Worm (Caenorhabditis elegans): ENCODE measurements around the gene F46B6.10.

F46B6.10 gene

DNA sequence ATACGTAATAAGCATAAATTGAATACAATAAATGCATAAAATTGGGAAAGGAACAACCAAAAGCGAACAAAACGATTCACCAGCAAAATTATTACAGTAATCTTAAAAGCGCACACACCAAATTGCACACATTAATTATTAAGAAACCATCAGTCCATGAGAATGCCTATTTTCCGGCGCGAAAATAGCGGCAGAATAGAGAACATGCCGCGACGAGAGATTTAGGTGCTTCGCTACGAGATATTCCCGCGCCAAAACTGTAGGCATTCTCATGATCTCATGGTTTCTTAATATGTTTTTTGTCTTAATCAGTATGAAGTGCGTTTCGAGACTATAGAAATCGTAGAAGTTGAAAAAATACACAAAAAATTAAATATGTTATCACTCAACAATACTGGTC, 17.6 kb downstream of the F46B6.10 start:
- TF ChIP-seq lin-35 (GFP tag; optimal IDR thresholded peaks at IDR 0.05) (no peak), xnd-1 (tag; optimal IDR thresholded peaks at IDR 0.05) (peak; percentile 49), F33H1.4 (GFP tag; IDR thresholded peaks at IDR 0.05) (peak; percentile 6; the same call in 1 of the 2 replicates), madf-8 (GFP tag; conservative IDR thresholded peaks at IDR 0.05) (0 out of 2 replicates have a peak, but pooled peaks have one; percentile 21), ceh-91 (GFP tag; IDR thresholded peaks at IDR 0.05) (peak; percentile 50; the same call in 1 of the 2 replicates), sea-2 (GFP tag; IDR thresholded peaks at IDR 0.05) (no peak), ztf-26 (tag; optimal IDR thresholded peaks at IDR 0.05) (no peak), F57C9.4 (tag; optimal IDR thresholded peaks at IDR 0.05) (no peak), snpc-1.3 (tag; optimal IDR thresholded peaks at IDR 0.05; ENCODE audit: insufficient read depth) (no peak), lsl-1 (GFP tag; optimal IDR thresholded peaks at IDR 0.05) (peak; percentile 45), efl-1 (GFP tag; optimal IDR thresholded peaks at IDR 0.05) (peak; percentile 56), T07F8.4 (tag; optimal IDR thresholded peaks at IDR 0.05) (no peak), lag-1 (GFP tag; IDR thresholded peaks at IDR 0.05) (no peak), atf-7 (tag; optimal IDR thresholded peaks at IDR 0.05) (no peak), dpl-1 (GFP tag; optimal IDR thresholded peaks at IDR 0.05) (peak; percentile 21), ceh-40 (GFP tag; IDR thresholded peaks at IDR 0.05) (no peak), lsy-27 (tag; optimal IDR thresholded peaks at IDR 0.05; ENCODE audit: borderline replicate concordance, insufficient read depth) (no peak), let-526 (GFP tag; IDR thresholded peaks at IDR 0.05) (no peak), madf-6 (GFP tag; IDR thresholded peaks at IDR 0.05) (peak; percentile 82), bed-2 (GFP tag; IDR thresholded peaks at IDR 0.05) (no peak), dpff-1 (tag; optimal IDR thresholded peaks at IDR 0.05) (no peak)

DNA sequence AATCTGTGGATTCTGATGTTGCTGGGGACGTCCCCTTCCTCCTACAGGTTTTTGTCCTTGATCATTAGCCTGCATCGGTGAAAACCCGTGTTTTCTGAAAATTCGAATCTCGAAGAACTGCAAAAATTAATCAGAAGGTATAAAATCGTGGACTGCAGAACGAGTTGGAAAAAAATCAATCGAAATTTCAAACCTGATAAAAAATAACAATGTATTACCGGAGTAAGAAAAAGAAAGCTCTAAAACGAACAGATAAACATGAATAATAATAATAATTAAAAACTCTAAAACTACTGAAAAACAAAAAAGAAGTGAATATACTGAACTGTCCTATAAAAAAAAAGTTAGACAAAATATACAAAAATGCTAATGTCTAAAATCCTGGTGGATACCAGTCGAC, 18.9 kb downstream of the F46B6.10 start, which contains the start of gene F46B6.5:
Gene F46B6.5, minus strand, starts transcription at position 101 of the 400 bp plus-strand sequence.
- TF ChIP-seq ztf-25 (GFP tag; IDR thresholded peaks at IDR 0.05) (0 out of 2 replicates have a peak, but pooled peaks have one; percentile 38), madf-3 (GFP tag; IDR thresholded peaks at IDR 0.05) (no peak)

DNA sequence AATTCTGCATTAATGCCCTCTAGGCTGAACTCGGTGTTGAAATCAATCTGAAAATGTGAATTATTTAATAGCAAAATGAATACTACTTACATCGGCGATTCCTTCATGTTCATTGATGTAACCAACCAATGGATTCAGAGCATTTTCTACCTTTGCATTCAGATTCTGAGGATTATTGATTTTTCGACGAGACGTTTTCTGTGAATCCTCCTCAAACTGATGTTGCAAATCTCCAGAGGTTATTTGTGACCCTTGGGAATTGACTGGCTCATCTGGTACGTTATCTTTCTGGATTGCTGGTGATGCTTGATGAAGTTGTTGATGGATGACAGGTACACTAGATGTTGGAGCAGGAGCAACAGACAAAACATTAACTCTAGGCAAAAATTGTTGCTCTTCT, 19.8 kb downstream of the F46B6.10 start:
- no peak for TF ChIP-seq rec-8 (tag; optimal IDR thresholded peaks at IDR 0.05)

DNA sequence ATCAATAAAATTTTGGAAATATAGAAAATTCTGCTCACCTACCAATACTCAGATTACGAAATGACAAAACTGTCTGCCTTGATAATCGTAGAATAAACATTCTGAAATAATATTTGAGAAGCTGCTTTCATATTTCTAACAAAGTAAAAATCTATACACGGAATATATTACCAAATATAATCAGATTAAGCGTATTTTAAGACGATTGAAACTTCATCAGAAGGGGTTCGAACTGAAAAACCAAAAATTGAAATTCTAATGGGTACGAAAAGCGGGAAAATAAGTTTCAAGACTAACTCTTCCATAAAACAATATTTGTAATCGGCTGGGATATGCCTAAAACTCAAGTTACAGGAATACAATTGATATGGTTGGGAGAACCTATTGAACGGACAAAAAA, 22.4 kb downstream of the F46B6.10 start, which contains the start of gene F46B6.4:
Gene F46B6.4, minus strand, starts transcription at position 101 of the 400 bp plus-strand sequence.
- TF ChIP-seq lin-40 (tag; optimal IDR thresholded peaks at IDR 0.05), result no peak

DNA sequence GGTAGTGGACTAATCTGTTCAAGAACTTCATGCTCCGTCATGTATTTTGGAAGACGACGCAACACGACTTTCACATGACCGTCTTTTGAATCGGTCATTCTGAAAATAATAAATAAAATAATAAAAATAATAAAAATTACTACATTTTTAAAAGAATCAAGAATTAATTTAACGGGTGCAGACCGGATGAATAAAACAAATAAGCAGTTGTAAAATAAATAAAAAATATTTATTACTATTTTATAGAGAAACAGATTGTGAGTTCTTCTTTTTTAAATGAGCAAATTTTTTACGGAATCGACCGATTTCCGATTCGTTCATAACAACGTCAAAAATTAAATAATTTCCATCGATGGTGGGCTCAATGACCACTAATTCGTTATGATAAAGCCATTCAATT, 24.2 kb downstream of the F46B6.10 start, which contains the start of gene smg-4:
Gene smg-4, minus strand, starts transcription at position 101 of the 400 bp plus-strand sequence.
- TF ChIP-seq madf-6 (GFP tag; IDR thresholded peaks at IDR 0.05), result 0 out of 2 replicates have a peak, but pooled peaks have one; percentile 10
- no peak for TF ChIP-seq ztf-25 (GFP tag; IDR thresholded peaks at IDR 0.05)

DNA sequence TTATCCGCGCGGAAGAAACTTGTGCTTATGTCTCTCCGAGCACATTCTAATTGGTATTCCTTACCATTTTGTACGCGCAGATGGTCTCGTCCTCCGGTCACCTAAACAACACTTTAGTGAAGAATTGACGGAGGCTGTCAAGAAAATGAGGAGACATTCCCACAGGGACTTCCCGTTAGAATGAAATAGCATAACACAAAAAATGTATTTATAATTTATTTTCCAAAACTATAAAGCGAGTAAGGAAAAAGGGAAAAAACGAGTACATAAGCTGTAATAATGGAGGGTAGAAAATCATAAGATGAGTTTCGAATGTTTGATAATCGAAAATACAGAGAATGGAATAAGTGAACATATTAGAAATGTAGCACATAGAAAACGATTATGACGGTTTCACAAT, 26.1 kb downstream of the F46B6.10 start, which contains the start of gene F46B6.12:
Gene F46B6.12, minus strand, starts transcription at position 101 of the 400 bp plus-strand sequence.
- TF ChIP-seq hlh-12 (tag; optimal IDR thresholded peaks at IDR 0.05) (no peak), madf-10 (tag; optimal IDR thresholded peaks at IDR 0.05) (no peak), snpc-1.1 (tag; optimal IDR thresholded peaks at IDR 0.05; ENCODE audit: insufficient read depth) (no peak), lir-1 (GFP tag; conservative IDR thresholded peaks at IDR 0.05) (no peak), rec-8 (tag; optimal IDR thresholded peaks at IDR 0.05) (no peak), sptf-2 (GFP tag; optimal IDR thresholded peaks at IDR 0.05) (no peak), ztf-28 (GFP tag; IDR thresholded peaks at IDR 0.05) (no peak), ceh-79 (tag; optimal IDR thresholded peaks at IDR 0.05) (no peak), dpff-1 (tag; optimal IDR thresholded peaks at IDR 0.05) (no peak), sdz-38 (tag; optimal IDR thresholded peaks at IDR 0.05) (no peak), zim-3 (tag; optimal IDR thresholded peaks at IDR 0.05) (no peak)
